Fruit fly (Drosophila melanogaster): ENCODE results near the gene CG9040.

dm6 chr3L:13986330-13986729 lies 1.3 kb upstream of the CG9040 start, which contains the start of gene CG17362:
- TF ChIP-seq Sin3A (optimal IDR thresholded peaks at IDR 0.05) (no peak), h (optimal IDR thresholded peaks at IDR 0.05) (no peak), psq (optimal IDR thresholded peaks at IDR 0.05) (no peak)
